Fruit fly (Drosophila melanogaster) whole organism, embryonic: ENCODE measurements around the gene Sec5.

Experiments used
- Antp ChIP-seq: fragments of 200-800 bp; sonication (Bioruptor generic); optimal IDR thresholded peaks from 3 replicates; lab custom pipeline; 2016; ENCODE audit warnings: missing biosample characterization, missing genetic modification characterization
- Bdp1 ChIP-seq: fragments of 200-800 bp; sonication (Bioruptor generic); optimal IDR thresholded peaks from 3 replicates; lab custom pipeline; 2016; ENCODE audit warnings: missing biosample characterization, missing genetic modification characterization
- C15 ChIP-seq: fragments of 200-800 bp; sonication (Bioruptor generic); IDR thresholded peaks from 3 replicates; pipeline ENCODE4 v1.3.6; 2022; ENCODE audit warnings: missing biosample characterization, missing genetic modification characterization
- CG10274 ChIP-seq: fragments of 200-800 bp; sonication (Bioruptor generic); optimal IDR thresholded peaks from 3 replicates; lab custom pipeline; 2017; ENCODE audit warnings: missing biosample characterization, mild to moderate bottlenecking, missing genetic modification characterization
- CG10321 ChIP-seq: fragments of 200-800 bp; sonication (Bioruptor generic); IDR thresholded peaks from 2 replicates; pipeline ENCODE4 v1.3.6; 2022; ENCODE audit warnings: missing biosample characterization, missing genetic modification characterization
- CG11696 ChIP-seq: fragments of 200-800 bp; sonication (Bioruptor generic); IDR thresholded peaks from 2 replicates; pipeline ENCODE4 v1.3.6; 2022; ENCODE audit warnings: missing biosample characterization, missing genetic modification characterization
- CG13287 ChIP-seq: fragments of 200-800 bp; sonication (Bioruptor generic); IDR thresholded peaks from 2 replicates; pipeline ENCODE4 v1.3.6; 2022; ENCODE audit warnings: missing biosample characterization, missing genetic modification characterization; ENCODE audit not compliant: partially characterized antibody
- CG14710 ChIP-seq: fragments of 200-800 bp; sonication (Bioruptor generic); optimal IDR thresholded peaks from 3 replicates; lab custom pipeline; 2019; ENCODE audit warnings: missing biosample characterization, mild to moderate bottlenecking, missing genetic modification characterization, moderate library complexity
- CG15601 ChIP-seq: fragments of 200-800 bp; sonication (Bioruptor generic); optimal IDR thresholded peaks from 3 replicates; lab custom pipeline; 2019; ENCODE audit warnings: missing biosample characterization, mild to moderate bottlenecking, missing genetic modification characterization, moderate library complexity
- CG16863 ChIP-seq: fragments of 200-800 bp; sonication (Bioruptor generic); optimal IDR thresholded peaks from 3 replicates; lab custom pipeline; 2016; ENCODE audit warnings: missing biosample characterization, missing genetic modification characterization
- CG18619 ChIP-seq: fragments of 200-800 bp; sonication (Bioruptor generic); optimal IDR thresholded peaks from 3 replicates; lab custom pipeline; 2017; ENCODE audit warnings: missing biosample characterization, mild to moderate bottlenecking, missing genetic modification characterization
- CG2129 ChIP-seq: fragments of 200-800 bp; sonication (Bioruptor generic); IDR thresholded peaks from 2 replicates; pipeline ENCODE4 v1.3.6; 2022; ENCODE audit warnings: missing biosample characterization, missing genetic modification characterization; ENCODE audit not compliant: partially characterized antibody
- CG2712 ChIP-seq: fragments of 200-800 bp; optimal IDR thresholded peaks from 3 replicates; lab custom pipeline; 2019; ENCODE audit warnings: missing biosample characterization, mild to moderate bottlenecking, missing genetic modification characterization, moderate library complexity
- CG34224 ChIP-seq: fragments of 200-800 bp; sonication (Bioruptor generic); IDR thresholded peaks from 3 replicates; pipeline ENCODE4 v1.3.6; 2022; ENCODE audit warnings: missing biosample characterization, missing genetic modification characterization; ENCODE audit not compliant: partially characterized antibody
- CG4854 ChIP-seq: fragments of 200-800 bp; sonication (Bioruptor generic); optimal IDR thresholded peaks from 2 replicates; lab custom pipeline; 2016; ENCODE audit warnings: missing biosample characterization, missing genetic modification characterization, inconsistent platforms
- CG8944 ChIP-seq: fragments of 200-800 bp; sonication (Bioruptor generic); optimal IDR thresholded peaks from 3 replicates; lab custom pipeline; 2016; ENCODE audit warnings: missing biosample characterization, missing genetic modification characterization
- CG9876 ChIP-seq: fragments of 200-800 bp; sonication (Bioruptor generic); optimal IDR thresholded peaks from 2 replicates; lab custom pipeline; 2016; ENCODE audit warnings: missing biosample characterization, missing genetic modification characterization
- E2f2 ChIP-seq: fragments of 200-800 bp; sonication (Bioruptor generic); IDR thresholded peaks from 2 replicates; pipeline ENCODE4 v1.3.6; 2022; ENCODE audit warnings: missing biosample characterization, missing genetic modification characterization
- Fer1 ChIP-seq: fragments of 200-800 bp; sonication (Bioruptor generic); optimal IDR thresholded peaks from 2 replicates; lab custom pipeline; 2017; ENCODE audit warnings: missing biosample characterization, mild to moderate bottlenecking, missing genetic modification characterization
- HLH4C ChIP-seq: fragments of 200-800 bp; sonication (Bioruptor generic); IDR thresholded peaks from 3 replicates; pipeline ENCODE4 v1.3.6; 2022; ENCODE audit warnings: missing biosample characterization, missing genetic modification characterization; ENCODE audit not compliant: partially characterized antibody
- Hand ChIP-seq: fragments of 200-800 bp; sonication (Bioruptor generic); optimal IDR thresholded peaks from 2 replicates; lab custom pipeline; 2017; ENCODE audit warnings: mild to moderate bottlenecking, missing biosample characterization, missing genetic modification reagents, missing genetic modification characterization
- Hr3 ChIP-seq: fragments of 200-800 bp; sonication (Bioruptor generic); optimal IDR thresholded peaks from 3 replicates; lab custom pipeline; 2016; ENCODE audit warnings: missing biosample characterization, missing genetic modification characterization
- Hr39 ChIP-seq: fragments of >200 bp; optimal IDR thresholded peaks from 2 replicates; lab custom pipeline; 2017
- MBD-R2 ChIP-seq: fragments of 200-800 bp; sonication (Bioruptor generic); IDR thresholded peaks from 2 replicates; pipeline ENCODE4 v1.3.6; 2022; ENCODE audit warnings: missing biosample characterization, missing genetic modification characterization
- MESR4 ChIP-seq: fragments of 200-800 bp; sonication (Bioruptor generic); optimal IDR thresholded peaks from 2 replicates; lab custom pipeline; 2018; ENCODE audit warnings: missing biosample characterization, mild to moderate bottlenecking, missing genetic modification characterization, moderate library complexity
- Mrtf ChIP-seq: fragments of 200-800 bp; sonication (Bioruptor generic); IDR thresholded peaks from 3 replicates; pipeline ENCODE4 v1.3.6; 2022; ENCODE audit warnings: missing biosample characterization, missing genetic modification characterization
- Oli ChIP-seq: fragments of 200-800 bp; sonication (Bioruptor generic); optimal IDR thresholded peaks from 2 replicates; lab custom pipeline; 2018; ENCODE audit warnings: missing biosample characterization, mild to moderate bottlenecking, missing genetic modification characterization, moderate library complexity
- Opbp ChIP-seq: fragments of 200-800 bp; sonication (Bioruptor generic); IDR thresholded peaks from 3 replicates; pipeline ENCODE4 v1.3.6; 2022; ENCODE audit warnings: missing biosample characterization, missing genetic modification characterization; ENCODE audit not compliant: partially characterized antibody
- Stat92E ChIP-seq, 3 experiments: fragments of >200 bp in 2 of 3; fragments of 200-800 bp in 1 of 3; sonication (Bioruptor generic) in 1 of 3; optimal IDR thresholded peaks; 2 replicates each; lab custom pipeline; 2017 to 2019; ENCODE audit warnings: missing biosample characterization in 3 of 3, missing genetic modification characterization in 3 of 3, mild to moderate bottlenecking in 1 of 3, moderate library complexity in 1 of 3
- Xrp1 ChIP-seq: fragments of 200-800 bp; sonication (Bioruptor generic); IDR thresholded peaks from 2 replicates; pipeline ENCODE4 v1.3.6; 2022; ENCODE audit warnings: missing biosample characterization, missing genetic modification characterization
- ab ChIP-seq: fragments of 200-800 bp; sonication (Bioruptor generic); optimal IDR thresholded peaks from 2 replicates; lab custom pipeline; 2016; ENCODE audit warnings: missing biosample characterization, missing genetic modification characterization
- cas ChIP-seq: fragments of 200-800 bp; sonication (Bioruptor generic); IDR thresholded peaks from 2 replicates; pipeline ENCODE4 v1.3.6; 2022; ENCODE audit warnings: missing biosample characterization, missing genetic modification characterization
- dpn ChIP-seq, 2 experiments: fragments of 200-800 bp; sonication (Bioruptor generic); optimal IDR thresholded peaks; 3 replicates each; lab custom pipeline; 2016; ENCODE audit warnings: missing biosample characterization in 2 of 2, missing genetic modification characterization in 2 of 2
- gcm2 ChIP-seq: fragments of 200-800 bp; sonication (Bioruptor generic); optimal IDR thresholded peaks from 2 replicates; lab custom pipeline; 2016; ENCODE audit warnings: missing biosample characterization, missing genetic modification characterization
- h ChIP-seq: fragments of >200 bp; optimal IDR thresholded peaks from 2 replicates; lab custom pipeline; 2017
- jing ChIP-seq: fragments of 200-800 bp; sonication (Bioruptor generic); optimal IDR thresholded peaks from 2 replicates; lab custom pipeline; 2018; ENCODE audit warnings: missing biosample characterization, mild to moderate bottlenecking, missing genetic modification characterization
- kay ChIP-seq: fragments of 200-800 bp; sonication (Bioruptor generic); optimal IDR thresholded peaks from 2 replicates; lab custom pipeline; 2016; ENCODE audit warnings: missing biosample characterization, missing genetic modification characterization
- klu ChIP-seq: fragments of 200-800 bp; sonication (Bioruptor generic); IDR thresholded peaks from 2 replicates; pipeline ENCODE4 v1.3.6; 2022; ENCODE audit warnings: missing biosample characterization, missing genetic modification characterization
- mam ChIP-seq: fragments of 200-800 bp; sonication (Bioruptor generic); optimal IDR thresholded peaks from 3 replicates; lab custom pipeline; 2016; ENCODE audit warnings: missing biosample characterization, missing genetic modification characterization
- pfk ChIP-seq: fragments of 200-800 bp; sonication (Bioruptor generic); optimal IDR thresholded peaks from 2 replicates; lab custom pipeline; 2018; ENCODE audit warnings: missing biosample characterization, mild to moderate bottlenecking, missing genetic modification characterization, moderate library complexity
- pita ChIP-seq: fragments of 200-800 bp; sonication (Bioruptor generic); optimal IDR thresholded peaks from 2 replicates; lab custom pipeline; 2017; ENCODE audit warnings: missing biosample characterization, mild to moderate bottlenecking, missing genetic modification characterization
- ro ChIP-seq: fragments of 200-800 bp; sonication (Bioruptor generic); IDR thresholded peaks from 2 replicates; pipeline ENCODE4 v1.3.6; 2022; ENCODE audit warnings: missing biosample characterization, missing genetic modification characterization
- sd ChIP-seq: fragments of 200-800 bp; sonication (Bioruptor generic); optimal IDR thresholded peaks from 3 replicates; lab custom pipeline; 2018; ENCODE audit warnings: missing biosample characterization, mild to moderate bottlenecking, missing genetic modification characterization, moderate library complexity
- slbo ChIP-seq: fragments of 200-800 bp; sonication (Bioruptor generic); IDR thresholded peaks from 2 replicates; pipeline ENCODE4 v1.3.6; 2022; ENCODE audit warnings: missing biosample characterization, missing genetic modification characterization
- stc ChIP-seq: fragments of 200-800 bp; sonication (Bioruptor generic); IDR thresholded peaks from 2 replicates; pipeline ENCODE4 v1.3.6; 2022; ENCODE audit warnings: missing biosample characterization, missing genetic modification characterization
- tgo ChIP-seq: fragments of 200-800 bp; sonication (Bioruptor generic); IDR thresholded peaks from 3 replicates; pipeline ENCODE4 v1.3.6; 2022; ENCODE audit warnings: missing biosample characterization, missing genetic modification characterization
- tin ChIP-seq: fragments of 200-800 bp; sonication (Bioruptor generic); optimal IDR thresholded peaks from 3 replicates; lab custom pipeline; 2016; ENCODE audit warnings: missing biosample characterization, missing genetic modification characterization
- tna ChIP-seq: fragments of 200-800 bp; sonication (Bioruptor generic); IDR thresholded peaks from 2 replicates; pipeline ENCODE4 v1.3.6; 2022; ENCODE audit warnings: missing biosample characterization, missing genetic modification characterization; ENCODE audit not compliant: partially characterized antibody
- vvl ChIP-seq: fragments of 200-800 bp; sonication (Bioruptor generic); IDR thresholded peaks from 2 replicates; pipeline ENCODE4 v1.3.6; 2022; ENCODE audit warnings: missing biosample characterization, missing genetic modification characterization
- wek ChIP-seq: fragments of 200-800 bp; sonication (Bioruptor generic); optimal IDR thresholded peaks from 3 replicates; lab custom pipeline; 2018; ENCODE audit warnings: missing biosample characterization, mild to moderate bottlenecking, missing genetic modification characterization, moderate library complexity
- z ChIP-seq: fragments of 200-800 bp; sonication (Bioruptor generic); IDR thresholded peaks from 3 replicates; pipeline ENCODE4 v1.3.6; 2022; ENCODE audit warnings: missing biosample characterization, missing genetic modification characterization
- zfh1 ChIP-seq: fragments of 200-800 bp; sonication (Bioruptor generic); IDR thresholded peaks from 3 replicates; pipeline ENCODE4 v1.3.6; 2022; ENCODE audit warnings: missing biosample characterization, missing genetic modification characterization

Sec5 gene

DNA sequence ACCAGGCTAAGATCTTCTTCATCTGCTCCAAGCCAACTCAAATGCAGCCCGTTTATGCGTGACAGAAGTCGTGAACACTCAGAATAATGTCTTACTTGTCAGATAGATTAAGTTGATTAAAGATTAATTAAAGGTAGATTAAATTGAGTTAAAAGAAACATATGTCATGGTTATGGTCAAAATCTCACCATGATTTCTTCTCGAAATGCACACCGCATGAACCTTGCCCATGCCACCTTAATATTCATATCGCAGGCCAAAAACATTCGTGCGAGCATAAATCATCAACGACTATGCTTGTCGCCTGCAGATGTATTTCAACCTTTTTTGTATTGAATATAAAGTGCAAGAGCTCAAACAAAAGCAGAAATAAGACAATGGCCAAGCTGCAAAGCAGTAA, 20.0 kb upstream of the Sec5 start (continued):
- no peak for TF ChIP-seq mam
- peak; percentile 37; the same call in 1 of the 2 replicates for TF ChIP-seq E2f2
- TF ChIP-seq CG9876: no peak
- peak; percentile 69 for TF ChIP-seq Fer1 (GFP tag; lab: Kevin White, UChicago)
- TF ChIP-seq CG16863 (GFP tag; lab: Kevin White, UChicago): no peak
- TF ChIP-seq jing (GFP tag; lab: Kevin White, UChicago): no peak
- no peak for TF ChIP-seq gcm2 (GFP tag; lab: Kevin White, UChicago)
- no peak for TF ChIP-seq Hr3 (GFP tag; lab: Kevin White, UChicago)
- no peak for TF ChIP-seq C15 (GFP tag; lab: Robert Waterston, UW)
- TF ChIP-seq vvl (GFP tag; lab: Robert Waterston, UW): peak; percentile 85
- TF ChIP-seq Opbp: no peak
- TF ChIP-seq Xrp1 (GFP tag; lab: Robert Waterston, UW): peak; percentile 56; the same call in 1 of the 2 replicates
- no peak for TF ChIP-seq CG2129 (GFP tag; lab: Robert Waterston, UW)
- TF ChIP-seq stc: peak; percentile 80
- TF ChIP-seq Stat92E (GFP tag; optimal IDR thresholded peaks at IDR 0.05; lab: Kevin White, UChicago): no peak
- TF ChIP-seq cas (GFP tag; lab: Robert Waterston, UW): no peak
- TF ChIP-seq CG2712 (tag; lab: Kevin White, UChicago): peak; percentile 80
- TF ChIP-seq MBD-R2 (GFP tag; lab: Robert Waterston, UW): no peak
- TF ChIP-seq zfh1 (GFP tag; lab: Robert Waterston, UW): peak; percentile 64
- no peak for TF ChIP-seq pfk
- TF ChIP-seq pita (GFP tag; lab: Kevin White, UChicago): no peak
- TF ChIP-seq dpn (GFP tag; optimal IDR thresholded peaks at IDR 0.05; lab: Kevin White, UChicago): peak; percentile 6 to 13
- TF ChIP-seq kay: no peak
- TF ChIP-seq CG15601 (tag; lab: Kevin White, UChicago): peak; percentile 25
- no peak for TF ChIP-seq ro (GFP tag; lab: Robert Waterston, UW)
- peak; percentile 37 for TF ChIP-seq CG14710
- TF ChIP-seq h (lab: Kevin White, UChicago): no peak
- no peak for TF ChIP-seq Antp
- no peak for TF ChIP-seq Hr39 (lab: Kevin White, UChicago)
- peak; percentile 49; the same call in 1 of the 2 replicates for TF ChIP-seq CG10321 (GFP tag; lab: Robert Waterston, UW)
- TF ChIP-seq wek (GFP tag; lab: Kevin White, UChicago): peak; percentile 6
- no peak for TF ChIP-seq ab (GFP tag; lab: Kevin White, UChicago)
- no peak for TF ChIP-seq tna
- no peak for TF ChIP-seq CG11696 (GFP tag; lab: Robert Waterston, UW)
- TF ChIP-seq tgo (GFP tag; lab: Robert Waterston, UW): peak; percentile 63; the same call in 2 of the 3 replicates
- peak; percentile 3 for TF ChIP-seq tin (GFP tag; lab: Kevin White, UChicago)
- TF ChIP-seq Mrtf (GFP tag; lab: Robert Waterston, UW): no peak
- TF ChIP-seq CG13287: no peak
- no peak for TF ChIP-seq Hand (GFP tag; lab: Kevin White, UChicago)
- no peak for TF ChIP-seq klu (GFP tag; lab: Robert Waterston, UW)
- no peak for TF ChIP-seq CG4854
- TF ChIP-seq CG18619: no peak
- no peak for TF ChIP-seq MESR4 (GFP tag; lab: Kevin White, UChicago)
- TF ChIP-seq Oli (tag; lab: Kevin White, UChicago): peak; percentile 66
- no peak for TF ChIP-seq CG10274 (GFP tag; lab: Kevin White, UChicago)
- TF ChIP-seq slbo: no peak
- no peak for TF ChIP-seq z (GFP tag; lab: Robert Waterston, UW)
- peak; percentile 6 for TF ChIP-seq Bdp1 (GFP tag; lab: Kevin White, UChicago)
- no peak for TF ChIP-seq HLH4C (GFP tag; lab: Robert Waterston, UW)
- TF ChIP-seq sd (tag; lab: Kevin White, UChicago): no peak
- no peak for TF ChIP-seq CG34224 (GFP tag; lab: Robert Waterston, UW)
- TF ChIP-seq CG8944 (GFP tag; lab: Kevin White, UChicago): peak; percentile 4
